Fruit fly (Drosophila melanogaster): Measurements from ENCODE around the gene CG31848.

- TF ChIP-seq ss (GFP tag; optimal IDR thresholded peaks at IDR 0.05) (no peak), Lpt (GFP tag; optimal IDR thresholded peaks at IDR 0.05) (no peak), CG11294 (GFP tag; IDR thresholded peaks at IDR 0.05) (no peak), Blimp-1 (GFP tag; optimal IDR thresholded peaks at IDR 0.05) (no peak), CG3919 (GFP tag; optimal IDR thresholded peaks at IDR 0.05) (no peak), Gug (GFP tag; IDR thresholded peaks at IDR 0.05) (no peak), OdsH (GFP tag; optimal IDR thresholded peaks at IDR 0.05) (no peak), CG7368 (GFP tag; optimal IDR thresholded peaks at IDR 0.05) (no peak), CG9139 (GFP tag; optimal IDR thresholded peaks at IDR 0.05) (no peak), CG6276 (GFP tag; optimal IDR thresholded peaks at IDR 0.05) (no peak)
Observed at dm6 chr2L:13296703-13297230, 31.1 kb upstream of the CG31848 start.
